Worm (Caenorhabditis elegans) whole organism, L1 larva: Measurements from ENCODE around the gene C43H6.12.
A peak's percentile ranks its signal among the peaks of the same experiment; 100 is the strongest.

ENCODE experiments used
- C34B4.2 ChIP-seq: sonication (generic microtip); optimal IDR thresholded peaks from 2 replicates; lab custom pipeline; 2017; ENCODE audit warnings: mild to moderate bottlenecking, missing genetic modification characterization, missing compliant biosample characterization
- F16B12.6 ChIP-seq: fragments of 150-350 bp; optimal IDR thresholded peaks from 2 replicates; lab custom pipeline; 2014; ENCODE audit warnings: missing biosample characterization, missing genetic modification characterization
- Y116A8C.19 ChIP-seq: sonication (generic microtip); optimal IDR thresholded peaks from 2 replicates; lab custom pipeline; 2016; ENCODE audit warnings: missing compliant biosample characterization, missing genetic modification characterization, borderline replicate concordance
- aha-1 ChIP-seq: fragments of 150-350 bp; optimal IDR thresholded peaks from 2 replicates; lab custom pipeline; 2014; ENCODE audit warnings: missing biosample characterization, missing genetic modification characterization
- alr-1 ChIP-seq: fragments of 200-800 bp; sonication (Bioruptor generic); optimal IDR thresholded peaks from 2 replicates; lab custom pipeline; 2018; ENCODE audit warnings: borderline replicate concordance, mild to moderate bottlenecking, missing genetic modification characterization, missing compliant biosample characterization
- aly-2 ChIP-seq: fragments of 150-350 bp; optimal IDR thresholded peaks from 2 replicates; lab custom pipeline; 2014; ENCODE audit warnings: missing biosample characterization, missing genetic modification characterization
- ama-1 ChIP-seq: fragments of 150-350 bp; optimal IDR thresholded peaks from 2 replicates; lab custom pipeline; 2014
- blmp-1 ChIP-seq: fragments of 150-350 bp; optimal IDR thresholded peaks from 2 replicates; lab custom pipeline; 2014; ENCODE audit warnings: missing biosample characterization, missing genetic modification characterization
- ceh-8 ChIP-seq: fragments of 200-800 bp; sonication (Bioruptor generic); optimal IDR thresholded peaks from 2 replicates; lab custom pipeline; 2018; ENCODE audit warnings: mild to moderate bottlenecking, missing genetic modification characterization, moderate library complexity, missing compliant biosample characterization
- ces-1 ChIP-seq: fragments of 150-350 bp; optimal IDR thresholded peaks from 2 replicates; lab custom pipeline; 2014; ENCODE audit warnings: missing biosample characterization, missing genetic modification reagents, missing genetic modification characterization
- dsc-1 ChIP-seq: sonication (generic microtip); optimal IDR thresholded peaks from 2 replicates; lab custom pipeline; 2016; ENCODE audit warnings: mild to moderate bottlenecking, missing genetic modification characterization, missing compliant biosample characterization
- efl-3 ChIP-seq: fragments of 200-800 bp; sonication (Bioruptor generic); optimal IDR thresholded peaks from 2 replicates; lab custom pipeline; 2018; ENCODE audit warnings: mild to moderate bottlenecking, missing genetic modification characterization, missing compliant biosample characterization
- egl-27 ChIP-seq, 2 experiments: fragments of 150-350 bp in 1 of 2; sonication (generic microtip); optimal IDR thresholded peaks; 3 replicates each; lab custom pipeline; 2017 to 2018; ENCODE audit warnings: missing biosample characterization in 2 of 2, missing genetic modification characterization in 2 of 2, missing genetic modification reagents in 2 of 2
- elt-3 ChIP-seq, 6 experiments: fragments of 150-350 bp in 1 of 6; sonication (generic microtip); optimal IDR thresholded peaks; 2 replicates each; lab custom pipeline; 2017 to 2018; ENCODE audit warnings: missing biosample characterization in 6 of 6, missing genetic modification characterization in 6 of 6, inconsistent platforms in 1 of 6
- ets-5 ChIP-seq: fragments of 200-800 bp; sonication (Bioruptor generic); IDR thresholded peaks from 2 replicates; pipeline ENCODE4 v1.3.6; 2022; ENCODE audit warnings: missing genetic modification characterization, missing compliant biosample characterization
- fkh-10 ChIP-seq: sonication (generic microtip); optimal IDR thresholded peaks from 2 replicates; lab custom pipeline; 2017; ENCODE audit warnings: missing biosample characterization, missing genetic modification reagents, missing genetic modification characterization
- fkh-4 ChIP-seq: sonication (generic microtip); optimal IDR thresholded peaks from 2 replicates; lab custom pipeline; 2016; ENCODE audit warnings: missing compliant biosample characterization, missing genetic modification characterization, borderline replicate concordance
- fkh-8 ChIP-seq: sonication (generic microtip); optimal IDR thresholded peaks from 2 replicates; lab custom pipeline; 2016; ENCODE audit warnings: mild to moderate bottlenecking, missing genetic modification characterization, missing compliant biosample characterization
- fos-1 ChIP-seq: fragments of 150-350 bp; optimal IDR thresholded peaks from 2 replicates; lab custom pipeline; 2014; ENCODE audit warnings: missing biosample characterization, missing genetic modification characterization
- grh-1 ChIP-seq: fragments of 200-800 bp; sonication (Bioruptor generic); IDR thresholded peaks from 2 replicates; pipeline ENCODE4 v1.3.6; 2022; ENCODE audit warnings: missing genetic modification reagents, missing genetic modification characterization, missing compliant biosample characterization
- hpl-2 ChIP-seq: fragments of 150-350 bp; optimal IDR thresholded peaks from 2 replicates; lab custom pipeline; 2014; ENCODE audit warnings: missing biosample characterization, missing genetic modification reagents, missing genetic modification characterization
- irx-1 ChIP-seq: sonication (generic microtip); optimal IDR thresholded peaks from 2 replicates; lab custom pipeline; 2016; ENCODE audit warnings: missing genetic modification characterization, missing compliant biosample characterization
- isw-1 ChIP-seq: fragments of 200-800 bp; sonication (Bioruptor generic); IDR thresholded peaks from 2 replicates; pipeline ENCODE4 v1.3.6; 2022; ENCODE audit warnings: missing genetic modification characterization, missing compliant biosample characterization
- lin-14 ChIP-seq: fragments of 200-800 bp; sonication (Bioruptor generic); optimal IDR thresholded peaks from 2 replicates; lab custom pipeline; 2018; ENCODE audit warnings: mild to moderate bottlenecking, missing genetic modification characterization, moderate library complexity, missing compliant biosample characterization
- lin-15B ChIP-seq: fragments of 150-350 bp; sonication (generic microtip); optimal IDR thresholded peaks from 3 replicates; lab custom pipeline; 2014; ENCODE audit warnings: missing biosample characterization, missing genetic modification characterization
- lir-3 ChIP-seq: sonication (generic microtip); optimal IDR thresholded peaks from 2 replicates; lab custom pipeline; 2016; ENCODE audit warnings: mild to moderate bottlenecking, missing genetic modification characterization, moderate library complexity, missing compliant biosample characterization; ENCODE audit not compliant: poor library complexity
- lsy-2 ChIP-seq, 2 experiments: fragments of 150-350 bp; optimal IDR thresholded peaks; 2 replicates each; lab custom pipeline; 2014; ENCODE audit warnings: missing biosample characterization in 2 of 2, missing genetic modification characterization in 2 of 2
- mdl-1 ChIP-seq, 2 experiments: fragments of 150-350 bp; optimal IDR thresholded peaks; 2 replicates each; lab custom pipeline; 2014 to 2017; ENCODE audit warnings: missing biosample characterization in 2 of 2, missing genetic modification characterization in 2 of 2, inconsistent platforms in 1 of 2
- nhr-19 ChIP-seq: fragments of 200-800 bp; sonication (Bioruptor generic); conservative IDR thresholded peaks from 2 replicates; pipeline ENCODE4 v1.3.6; 2022; ENCODE audit warnings: missing genetic modification characterization, missing compliant biosample characterization
- nhr-20 ChIP-seq: sonication (generic microtip); optimal IDR thresholded peaks from 2 replicates; lab custom pipeline; 2016; ENCODE audit warnings: mild to moderate bottlenecking, missing genetic modification characterization, missing compliant biosample characterization
- nhr-71 ChIP-seq: sonication (generic microtip); optimal IDR thresholded peaks from 2 replicates; lab custom pipeline; 2016; ENCODE audit warnings: mild to moderate bottlenecking, missing genetic modification characterization, moderate library complexity, missing compliant biosample characterization
- nhr-76 ChIP-seq: sonication (generic microtip); optimal IDR thresholded peaks from 2 replicates; lab custom pipeline; 2017; ENCODE audit warnings: missing biosample characterization, missing genetic modification characterization
- nhr-85 ChIP-seq: sonication (generic microtip); peaks from one replicate; lab custom pipeline; 2016; ENCODE audit warnings: missing genetic modification characterization, inconsistent platforms, missing compliant biosample characterization
- pax-3 ChIP-seq: fragments of 200-800 bp; sonication (Bioruptor generic); optimal IDR thresholded peaks from 2 replicates; lab custom pipeline; 2018; ENCODE audit warnings: mild to moderate bottlenecking, missing genetic modification characterization, moderate library complexity, missing compliant biosample characterization
- snu-23 ChIP-seq: sonication (generic microtip); optimal IDR thresholded peaks from 2 replicates; lab custom pipeline; 2016; ENCODE audit warnings: missing genetic modification characterization, missing compliant biosample characterization
- sox-4 ChIP-seq: sonication (generic microtip); optimal IDR thresholded peaks from 2 replicates; lab custom pipeline; 2016; ENCODE audit warnings: missing genetic modification characterization, missing compliant biosample characterization
- swsn-7 ChIP-seq: sonication (generic microtip); optimal IDR thresholded peaks from 2 replicates; lab custom pipeline; 2016; ENCODE audit warnings: missing genetic modification characterization, missing compliant biosample characterization
- tlp-1 ChIP-seq: fragments of 150-350 bp; optimal IDR thresholded peaks from 2 replicates; lab custom pipeline; 2014; ENCODE audit warnings: missing biosample characterization, missing genetic modification characterization
- unc-130 ChIP-seq: fragments of 150-350 bp; optimal IDR thresholded peaks from 2 replicates; lab custom pipeline; 2017; ENCODE audit warnings: missing biosample characterization, missing genetic modification characterization, inconsistent platforms
- unc-30 ChIP-seq: sonication (generic microtip); optimal IDR thresholded peaks from 2 replicates; lab custom pipeline; 2017; ENCODE audit warnings: missing biosample characterization, missing genetic modification characterization
- unc-62 ChIP-seq: fragments of 150-350 bp; optimal IDR thresholded peaks from 2 replicates; lab custom pipeline; 2014; ENCODE audit warnings: missing biosample characterization, missing genetic modification reagents, missing genetic modification characterization
- unc-86 ChIP-seq: sonication (generic microtip); optimal IDR thresholded peaks from 2 replicates; lab custom pipeline; 2016; ENCODE audit warnings: missing genetic modification characterization, missing compliant biosample characterization
- unc-98 ChIP-seq: fragments of 200-800 bp; sonication (Bioruptor generic); IDR thresholded peaks from 2 replicates; pipeline ENCODE4 v1.3.6; 2022; ENCODE audit warnings: missing genetic modification characterization, missing compliant biosample characterization
- vab-15 ChIP-seq: sonication (generic microtip); optimal IDR thresholded peaks from 2 replicates; lab custom pipeline; 2017; ENCODE audit warnings: missing genotype, mild to moderate bottlenecking, missing genetic modification characterization, missing compliant biosample characterization
- zag-1 ChIP-seq: fragments of 150-350 bp; optimal IDR thresholded peaks from 2 replicates; lab custom pipeline; 2014; ENCODE audit warnings: missing biosample characterization, missing genetic modification characterization

The C43H6.12 gene

DNA sequence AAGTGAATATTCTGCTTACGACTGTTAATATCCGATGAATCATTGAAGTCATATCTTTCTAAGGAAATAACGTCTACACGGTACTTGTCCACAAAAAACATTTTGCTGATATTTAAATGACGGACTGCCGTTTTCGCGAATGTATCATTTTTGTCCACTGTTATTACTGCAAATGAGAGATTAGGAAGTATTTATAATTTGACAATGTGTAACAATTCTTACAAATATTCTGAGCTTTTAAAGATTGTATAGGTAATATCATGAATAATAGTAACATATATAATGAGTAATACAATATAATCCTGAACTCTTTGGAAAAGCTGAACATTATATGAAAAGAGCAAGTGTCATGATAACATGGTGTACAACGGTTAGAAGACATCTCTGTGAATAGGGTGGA is 10.4 kb downstream of the C43H6.12 start, which contains the start of gene glr-7:
Gene glr-7, minus strand, starts transcription at position 101 of the 400 bp plus-strand sequence.
- no peak for TF ChIP-seq nhr-71 (tag; lab: Kevin White, UChicago)
- TF ChIP-seq fkh-10: no peak
- TF ChIP-seq grh-1 (GFP tag; lab: Robert Waterston, UW): no peak
- TF ChIP-seq fkh-4 (tag; lab: Kevin White, UChicago): no peak
- no peak for TF ChIP-seq unc-98 (GFP tag; lab: Robert Waterston, UW)
- TF ChIP-seq nhr-19 (GFP tag; lab: Robert Waterston, UW): no peak
- TF ChIP-seq F16B12.6: no peak
- TF ChIP-seq unc-86 (tag; lab: Kevin White, UChicago): no peak
- no peak for TF ChIP-seq vab-15 (tag; lab: Kevin White, UChicago)
- no peak for TF ChIP-seq zag-1 (tag; lab: Kevin White, UChicago)
- TF ChIP-seq unc-30: no peak
- TF ChIP-seq lin-14: no peak
- TF ChIP-seq lsy-2 (tag; optimal IDR thresholded peaks at IDR 0.05; lab: Kevin White, UChicago): no peak
- TF ChIP-seq lir-3 (tag; lab: Kevin White, UChicago): no peak
- no peak for TF ChIP-seq lin-15B
- no peak for TF ChIP-seq unc-62 (GFP tag; lab: Kevin White, UChicago)
- no peak for TF ChIP-seq ama-1 (lab: Kevin White, UChicago)

DNA sequence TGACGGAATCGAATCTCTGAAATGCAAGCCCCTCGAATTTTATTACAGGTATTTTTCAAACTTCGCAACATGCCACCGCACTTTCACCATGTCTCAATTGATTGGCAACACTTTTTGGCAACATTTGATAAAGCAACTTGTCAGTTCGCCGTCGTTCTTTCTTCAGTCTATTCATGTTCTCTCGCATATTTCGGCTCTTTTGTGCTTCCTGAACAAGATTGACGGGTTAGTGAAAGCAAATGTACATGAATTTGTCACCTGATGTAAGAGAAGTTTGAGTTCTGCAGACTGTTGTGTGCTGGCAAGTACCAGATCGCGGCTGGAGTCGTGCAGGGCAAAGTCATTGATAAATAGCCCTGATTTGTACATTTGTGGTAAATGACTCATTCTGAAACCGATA is 12.7 kb downstream of the C43H6.12 start:
- TF ChIP-seq irx-1 (tag; lab: Kevin White, UChicago) (no peak), snu-23 (GFP tag; lab: Kevin White, UChicago) (no peak), ceh-8 (GFP tag; lab: Kevin White, UChicago) (no peak), ama-1 (lab: Kevin White, UChicago) (no peak), sox-4 (tag; lab: Kevin White, UChicago) (no peak), ets-5 (GFP tag; lab: Robert Waterston, UW) (no peak), F16B12.6 (no peak), nhr-20 (tag; lab: Kevin White, UChicago) (no peak), nhr-76 (tag; lab: Kevin White, UChicago) (no peak), mdl-1 (tag; optimal IDR thresholded peaks at IDR 0.05; lab: Kevin White, UChicago) (no peak), aha-1 (tag; lab: Kevin White, UChicago) (no peak), C34B4.2 (tag; lab: Kevin White, UChicago) (no peak), Y116A8C.19 (no peak), fkh-8 (no peak), fos-1 (no peak), unc-130 (tag; lab: Kevin White, UChicago) (no peak), tlp-1 (tag; lab: Kevin White, UChicago) (no peak), grh-1 (GFP tag; lab: Robert Waterston, UW) (no peak), swsn-7 (tag; lab: Kevin White, UChicago) (no peak)

DNA sequence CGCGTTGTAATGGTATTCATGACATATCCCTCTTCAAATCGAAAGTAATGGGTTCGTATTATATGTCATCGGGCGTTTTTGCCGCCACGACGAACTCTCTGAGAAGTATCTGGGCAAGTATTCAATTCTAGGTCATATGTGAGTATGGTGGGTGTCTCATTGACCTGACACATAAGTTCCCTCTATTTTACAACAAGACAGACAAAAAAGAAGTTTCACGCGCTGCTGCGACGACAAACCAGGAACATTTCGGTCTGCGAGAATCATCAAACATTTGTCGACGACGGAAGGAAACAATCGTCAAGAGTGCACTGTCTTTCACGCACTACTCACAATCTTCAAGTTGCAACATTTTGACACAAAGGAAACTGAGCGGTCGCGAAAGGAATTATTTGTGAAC is 15.9 kb downstream of the C43H6.12 start:
- TF ChIP-seq nhr-85 (tag; lab: Kevin White, UChicago) (peak; percentile 22), blmp-1 (peak; percentile 27), pax-3 (tag; lab: Kevin White, UChicago) (no peak)

DNA sequence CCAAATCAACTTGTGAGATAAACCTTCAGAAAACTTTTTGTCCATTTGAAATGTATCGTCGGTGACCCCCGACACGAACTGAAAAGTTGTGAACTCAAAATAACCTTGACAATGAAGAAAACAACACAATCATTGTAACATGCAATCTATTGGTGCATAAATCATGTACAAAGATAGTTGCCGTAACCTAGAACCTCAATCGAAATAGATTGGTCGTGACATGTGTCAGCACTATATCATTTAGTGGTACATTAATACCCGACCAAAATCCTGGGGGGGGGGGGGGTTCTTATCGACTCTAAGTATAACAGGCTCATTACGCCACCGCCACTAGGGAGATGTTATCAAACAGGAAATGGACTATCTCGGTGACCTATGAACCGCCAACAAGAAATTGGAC is 17.5 kb downstream of the C43H6.12 start:
- TF ChIP-seq F16B12.6 (no peak), efl-3 (no peak), egl-27 (tag; optimal IDR thresholded peaks at IDR 0.05; lab: Kevin White, UChicago) (no peak), ces-1 (GFP tag; lab: Kevin White, UChicago) (no peak), fkh-8 (no peak), nhr-76 (tag; lab: Kevin White, UChicago) (no peak), irx-1 (tag; lab: Kevin White, UChicago) (no peak), unc-62 (GFP tag; lab: Kevin White, UChicago) (no peak), aly-2 (tag; lab: Kevin White, UChicago) (no peak), elt-3 (tag; optimal IDR thresholded peaks at IDR 0.05; lab: Kevin White, UChicago) (no peak), hpl-2 (no peak), dsc-1 (tag; lab: Kevin White, UChicago) (no peak), grh-1 (GFP tag; lab: Robert Waterston, UW) (no peak), isw-1 (GFP tag; lab: Robert Waterston, UW) (no peak), alr-1 (tag; lab: Kevin White, UChicago) (no peak)
